Worm (Caenorhabditis elegans) whole organism, L4 larva: ENCODE results near the gene anmt-1.

ENCODE experiments used
- D1046.2 ChIP-seq: fragments of 200-800 bp; sonication (Bioruptor generic); IDR thresholded peaks from 2 replicates; pipeline ENCODE4 v1.3.6; 2022; ENCODE audit warnings: missing genetic modification characterization, missing compliant biosample characterization
- F10B5.3 ChIP-seq: sonication (generic microtip); optimal IDR thresholded peaks from 2 replicates; lab custom pipeline; 2016; ENCODE audit warnings: mild to moderate bottlenecking, missing genetic modification characterization, missing compliant biosample characterization
- F26F4.8 ChIP-seq: fragments of 200-800 bp; sonication (Bioruptor generic); conservative IDR thresholded peaks from 2 replicates; pipeline ENCODE4 v1.3.6; 2022; ENCODE audit warnings: missing genetic modification characterization, missing compliant biosample characterization
- F44E2.7 ChIP-seq: fragments of 200-800 bp; sonication (Bioruptor generic); IDR thresholded peaks from 2 replicates; pipeline ENCODE4 v2.1.2; 2022; ENCODE audit warnings: missing genetic modification characterization, missing compliant biosample characterization
- F49E8.2 ChIP-seq: sonication (generic microtip); optimal IDR thresholded peaks from 2 replicates; lab custom pipeline; 2016; ENCODE audit warnings: missing compliant biosample characterization, mild to moderate bottlenecking, missing genetic modification characterization, borderline replicate concordance
- T20F7.1 ChIP-seq: fragments of 200-800 bp; sonication (Bioruptor generic); optimal IDR thresholded peaks from 2 replicates; lab custom pipeline; 2018; ENCODE audit warnings: mild to moderate bottlenecking, missing genetic modification characterization, missing compliant biosample characterization
- Y105C5A.15 ChIP-seq: fragments of 200-800 bp; sonication (Bioruptor generic); IDR thresholded peaks from 2 replicates; pipeline ENCODE4 v1.3.6; 2022; ENCODE audit warnings: missing genetic modification characterization, missing compliant biosample characterization
- Y5F2A.4 ChIP-seq: fragments of 200-800 bp; sonication (Bioruptor generic); optimal IDR thresholded peaks from 2 replicates; lab custom pipeline; 2018; ENCODE audit warnings: mild to moderate bottlenecking, missing genetic modification characterization, missing compliant biosample characterization
- Y75B8A.6 ChIP-seq: fragments of 200-800 bp; sonication (Bioruptor generic); IDR thresholded peaks from 2 replicates; pipeline ENCODE4 v1.3.6; 2022; ENCODE audit warnings: missing genetic modification reagents, missing genetic modification characterization, missing compliant biosample characterization
- ZK337.2 ChIP-seq: fragments of 200-800 bp; sonication (Bioruptor generic); IDR thresholded peaks from 2 replicates; pipeline ENCODE4 v1.3.6; 2022; ENCODE audit warnings: missing genetic modification reagents, missing genetic modification characterization, missing compliant biosample characterization
- ama-1 ChIP-seq: fragments of 150-350 bp; optimal IDR thresholded peaks from 2 replicates; lab custom pipeline; 2014; ENCODE audit warnings: inconsistent platforms, mixed read lengths
- attf-4 ChIP-seq: sonication (generic microtip); optimal IDR thresholded peaks from 3 replicates; lab custom pipeline; 2017; ENCODE audit warnings: missing biosample characterization, missing genetic modification characterization
- ceh-32 ChIP-seq: sonication (generic microtip); optimal IDR thresholded peaks from 2 replicates; lab custom pipeline; 2016; ENCODE audit warnings: mild to moderate bottlenecking, missing genetic modification characterization, missing compliant biosample characterization; ENCODE audit not compliant: poor library complexity
- ceh-44 ChIP-seq: fragments of 200-800 bp; sonication (Bioruptor generic); IDR thresholded peaks from 2 replicates; pipeline ENCODE4 v1.3.6; 2022; ENCODE audit warnings: missing genetic modification reagents, missing genetic modification characterization, missing compliant biosample characterization
- ceh-82 ChIP-seq: sonication (generic microtip); optimal IDR thresholded peaks from 2 replicates; lab custom pipeline; 2017; ENCODE audit warnings: missing biosample characterization, missing genetic modification characterization
- ces-1 ChIP-seq: fragments of 150-350 bp; sonication (generic microtip); optimal IDR thresholded peaks from 4 replicates; lab custom pipeline; 2014; ENCODE audit warnings: missing biosample characterization, missing genetic modification reagents, missing genetic modification characterization
- ctbp-1 ChIP-seq: fragments of 200-800 bp; sonication (Bioruptor generic); IDR thresholded peaks from 2 replicates; pipeline ENCODE4 v1.3.6; 2022; ENCODE audit warnings: missing genetic modification reagents, missing genetic modification characterization, missing compliant biosample characterization
- dmd-8 ChIP-seq: fragments of 200-800 bp; sonication (Bioruptor generic); IDR thresholded peaks from 2 replicates; pipeline ENCODE4 v1.3.6; 2022; ENCODE audit warnings: missing genetic modification characterization, missing compliant biosample characterization
- dpl-1 ChIP-seq: fragments of 150-350 bp; optimal IDR thresholded peaks from 2 replicates; lab custom pipeline; 2014; ENCODE audit warnings: missing biosample characterization, missing genetic modification reagents, missing genetic modification characterization
- duxl-1 ChIP-seq: sonication (generic microtip); optimal IDR thresholded peaks from 2 replicates; lab custom pipeline; 2016; ENCODE audit warnings: mild to moderate bottlenecking, missing genetic modification characterization, moderate library complexity, missing compliant biosample characterization; ENCODE audit not compliant: poor library complexity
- fkh-10 ChIP-seq: fragments of 150-350 bp; optimal IDR thresholded peaks from 2 replicates; lab custom pipeline; 2014; ENCODE audit warnings: missing biosample characterization, missing genetic modification reagents, missing genetic modification characterization
- fos-1 ChIP-seq: fragments of 150-350 bp; optimal IDR thresholded peaks from 2 replicates; lab custom pipeline; 2014; ENCODE audit warnings: missing biosample characterization, missing genetic modification characterization
- hif-1 ChIP-seq, 2 experiments: sonication (generic microtip); optimal IDR thresholded peaks; 2 replicates each; lab custom pipeline; 2016 to 2017; ENCODE audit warnings: missing compliant biosample characterization in 2 of 2, missing genetic modification characterization in 2 of 2, missing genetic modification reagents in 2 of 2, missing genotype in 2 of 2, mild to moderate bottlenecking in 1 of 2
- hlh-11 ChIP-seq: fragments of 200-800 bp; sonication (Bioruptor generic); optimal IDR thresholded peaks from 2 replicates; lab custom pipeline; 2018; ENCODE audit warnings: mild to moderate bottlenecking, missing genetic modification characterization, missing compliant biosample characterization
- lim-7 ChIP-seq: fragments of 200-800 bp; sonication (Bioruptor generic); IDR thresholded peaks from 2 replicates; pipeline ENCODE4 v1.3.6; 2022; ENCODE audit warnings: missing genetic modification characterization, missing compliant biosample characterization
- lin-1 ChIP-seq: fragments of 200-800 bp; sonication (Bioruptor generic); IDR thresholded peaks from 2 replicates; pipeline ENCODE4 v1.3.6; 2022; ENCODE audit warnings: missing genetic modification reagents, missing genetic modification characterization, missing compliant biosample characterization
- lin-13 ChIP-seq: fragments of 150-350 bp; optimal IDR thresholded peaks from 2 replicates; lab custom pipeline; 2014; ENCODE audit warnings: missing biosample characterization, missing genetic modification reagents, missing genetic modification characterization
- lin-15B ChIP-seq: fragments of 150-350 bp; sonication (generic microtip); optimal IDR thresholded peaks from 3 replicates; lab custom pipeline; 2014; ENCODE audit warnings: missing biosample characterization, missing genetic modification characterization
- madf-9 ChIP-seq: fragments of 200-800 bp; sonication (Bioruptor generic); conservative IDR thresholded peaks from 2 replicates; pipeline ENCODE4 v1.3.6; 2022; ENCODE audit warnings: missing genetic modification reagents, missing genetic modification characterization, missing compliant biosample characterization
- mdl-1 ChIP-seq, 2 experiments: fragments of 150-350 bp in 1 of 2; sonication (generic microtip) in 1 of 2; optimal IDR thresholded peaks; 2 replicates each; lab custom pipeline; 2014 to 2017; ENCODE audit warnings: missing biosample characterization in 2 of 2, missing genetic modification characterization in 2 of 2
- mxl-2 ChIP-seq: fragments of 200-800 bp; sonication (Bioruptor generic); conservative IDR thresholded peaks from 2 replicates; pipeline ENCODE4 v1.3.6; 2022; ENCODE audit warnings: missing genetic modification reagents, missing genetic modification characterization, missing compliant biosample characterization
- mxl-3 ChIP-seq: fragments of 200-800 bp; sonication (Bioruptor generic); optimal IDR thresholded peaks from 2 replicates; lab custom pipeline; 2018; ENCODE audit warnings: mild to moderate bottlenecking, missing genetic modification characterization, missing compliant biosample characterization
- nhr-102 ChIP-seq: sonication (generic microtip); optimal IDR thresholded peaks from 2 replicates; lab custom pipeline; 2016; ENCODE audit warnings: mild to moderate bottlenecking, missing genetic modification characterization, moderate library complexity, missing compliant biosample characterization
- nhr-25 ChIP-seq: sonication (generic microtip); optimal IDR thresholded peaks from 2 replicates; lab custom pipeline; 2017; ENCODE audit warnings: missing genetic modification characterization, mild to moderate bottlenecking, missing compliant biosample characterization, antibody characterized with exemption, moderate library complexity, borderline replicate concordance; ENCODE audit not compliant: insufficient read depth
- nhr-48 ChIP-seq: sonication (generic microtip); optimal IDR thresholded peaks from 2 replicates; lab custom pipeline; 2016; ENCODE audit warnings: mild to moderate bottlenecking, missing genetic modification characterization, missing compliant biosample characterization
- nhr-6 ChIP-seq: fragments of 150-350 bp; optimal IDR thresholded peaks from 2 replicates; lab custom pipeline; 2014; ENCODE audit warnings: missing biosample characterization, missing genetic modification characterization
- nhr-77 ChIP-seq: fragments of 150-350 bp; optimal IDR thresholded peaks from 2 replicates; lab custom pipeline; 2014; ENCODE audit warnings: missing biosample characterization, missing genetic modification characterization
- pha-4 ChIP-seq, 2 experiments: fragments of 150-350 bp in 1 of 2; fragments of 200-800 bp in 1 of 2; sonication (Bioruptor generic) in 1 of 2; IDR thresholded peaks in 1 of 2; optimal IDR thresholded peaks in 1 of 2; 2 replicates each; pipeline versions ENCODE4 v1.3.6 to Lab custom; 2014 to 2022; ENCODE audit warnings: missing genetic modification characterization in 2 of 2, missing genetic modification reagents in 2 of 2, missing biosample characterization in 1 of 2, missing compliant biosample characterization in 1 of 2
- php-3 ChIP-seq: fragments of 200-800 bp; sonication (Bioruptor generic); IDR thresholded peaks from 2 replicates; pipeline ENCODE4 v1.3.6; 2022; ENCODE audit warnings: missing genetic modification reagents, missing genetic modification characterization, missing compliant biosample characterization
- pqm-1 ChIP-seq: sonication (generic microtip); optimal IDR thresholded peaks from 2 replicates; lab custom pipeline; 2017; ENCODE audit warnings: missing biosample characterization, missing genetic modification characterization
- sdz-12 ChIP-seq: fragments of 200-800 bp; sonication (Bioruptor generic); optimal IDR thresholded peaks from 2 replicates; lab custom pipeline; 2018; ENCODE audit warnings: mild to moderate bottlenecking, missing genetic modification characterization, missing compliant biosample characterization
- spr-1 ChIP-seq: sonication (generic microtip); optimal IDR thresholded peaks from 2 replicates; lab custom pipeline; 2016; ENCODE audit warnings: mild to moderate bottlenecking, missing genetic modification characterization, missing compliant biosample characterization
- spr-3 ChIP-seq: fragments of 200-800 bp; sonication (Bioruptor generic); optimal IDR thresholded peaks from 2 replicates; lab custom pipeline; 2018; ENCODE audit warnings: mild to moderate bottlenecking, missing genetic modification characterization, missing compliant biosample characterization
- unc-130 ChIP-seq: sonication (generic microtip); optimal IDR thresholded peaks from 2 replicates; lab custom pipeline; 2016; ENCODE audit warnings: missing genetic modification reagents, missing genetic modification characterization, missing compliant biosample characterization
- unc-39 ChIP-seq: sonication (generic microtip); optimal IDR thresholded peaks from 2 replicates; lab custom pipeline; 2017; ENCODE audit warnings: missing biosample characterization, missing genetic modification characterization
- zag-1 ChIP-seq: fragments of 150-350 bp; optimal IDR thresholded peaks from 2 replicates; lab custom pipeline; 2014; ENCODE audit warnings: missing biosample characterization, missing genetic modification characterization
- zfp-2 ChIP-seq: sonication (generic microtip); optimal IDR thresholded peaks from 2 replicates; lab custom pipeline; 2016; ENCODE audit warnings: mild to moderate bottlenecking, missing genetic modification characterization, missing compliant biosample characterization
- zfp-3 ChIP-seq: fragments of 200-800 bp; sonication (Bioruptor generic); conservative IDR thresholded peaks from 2 replicates; pipeline ENCODE4 v1.3.6; 2022; ENCODE audit warnings: missing genetic modification reagents, missing genetic modification characterization, missing compliant biosample characterization
- ztf-11 ChIP-seq: fragments of 150-350 bp; optimal IDR thresholded peaks from 2 replicates; lab custom pipeline; 2014; ENCODE audit warnings: missing biosample characterization, missing genetic modification characterization
- ztf-7 ChIP-seq: fragments of 150-350 bp; optimal IDR thresholded peaks from 2 replicates; lab custom pipeline; 2014; ENCODE audit warnings: missing biosample characterization, missing genetic modification characterization

Gene anmt-1

DNA sequence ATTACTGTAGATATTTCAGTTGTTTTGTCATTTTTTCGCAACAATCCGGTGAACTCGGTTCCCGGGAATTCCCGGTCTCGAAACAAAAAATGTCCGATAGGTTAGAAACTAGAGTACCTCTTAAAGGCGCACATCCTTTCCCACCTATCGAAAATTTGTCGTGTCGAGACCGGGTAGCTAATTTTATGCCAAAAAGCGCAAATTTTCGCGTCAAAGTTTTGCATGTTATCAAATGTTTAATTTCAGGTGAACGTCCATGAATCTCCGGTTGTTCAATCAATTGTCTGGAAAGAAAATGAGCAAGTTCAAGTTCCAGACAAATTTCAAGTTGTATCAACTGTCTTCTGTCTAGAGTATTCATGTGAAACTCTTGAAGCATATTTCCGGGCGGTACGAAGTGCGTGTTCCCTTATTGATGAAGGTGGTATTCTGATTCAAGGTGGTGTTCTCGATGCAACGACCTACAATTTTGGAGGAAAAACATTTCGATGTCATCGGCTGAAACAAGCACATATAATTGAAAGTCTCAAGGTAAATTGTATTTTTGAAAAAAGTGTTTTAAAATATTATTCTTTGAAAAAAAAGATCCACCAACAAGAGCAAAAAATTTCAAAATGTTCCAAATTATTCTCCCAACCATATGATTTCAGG, 1.1 kb downstream of the anmt-1 start:
- TF ChIP-seq unc-130 (GFP tag; lab: Kevin White, UChicago): no peak
- TF ChIP-seq Y75B8A.6 (GFP tag; lab: Robert Waterston, UW): 0 out of 2 replicates have a peak, but pooled peaks have one; percentile 37
- TF ChIP-seq ces-1 (GFP tag; lab: Kevin White, UChicago): no peak
- TF ChIP-seq duxl-1 (tag; lab: Kevin White, UChicago): no peak
- peak; percentile 71; the same call in 1 of the 2 replicates for TF ChIP-seq zfp-3
- TF ChIP-seq sdz-12 (GFP tag; lab: Kevin White, UChicago): no peak
- TF ChIP-seq Y105C5A.15 (GFP tag; lab: Robert Waterston, UW): no peak
- TF ChIP-seq madf-9 (GFP tag; lab: Robert Waterston, UW): no peak
- TF ChIP-seq ceh-32 (tag; lab: Kevin White, UChicago): no peak
- peak; percentile 69; the same call in 1 of the 2 replicates for TF ChIP-seq pha-4 (GFP tag; IDR thresholded peaks at IDR 0.05; lab: Robert Waterston, UW)
- no peak for TF ChIP-seq pha-4 (tag; optimal IDR thresholded peaks at IDR 0.05; lab: Kevin White, UChicago)
- peak; percentile 45 for TF ChIP-seq nhr-48
- no peak for TF ChIP-seq dpl-1 (GFP tag; lab: Kevin White, UChicago)
- TF ChIP-seq zfp-2 (tag; lab: Kevin White, UChicago): no peak
- TF ChIP-seq ceh-44: no peak
- TF ChIP-seq mxl-2: no peak
- no peak for TF ChIP-seq hif-1 (tag; optimal IDR thresholded peaks at IDR 0.05; lab: Kevin White, UChicago)
- no peak for TF ChIP-seq spr-1 (tag; lab: Kevin White, UChicago)
- TF ChIP-seq fkh-10 (GFP tag; lab: Kevin White, UChicago): no peak
- no peak for TF ChIP-seq F10B5.3 (tag; lab: Kevin White, UChicago)
- no peak for TF ChIP-seq lin-13 (GFP tag; lab: Kevin White, UChicago)
- no peak for TF ChIP-seq T20F7.1
- TF ChIP-seq mxl-3: no peak
- TF ChIP-seq lim-7 (GFP tag; lab: Robert Waterston, UW): no peak
- TF ChIP-seq hlh-11 (tag; lab: Kevin White, UChicago): peak; percentile 35
- TF ChIP-seq ctbp-1 (GFP tag; lab: Robert Waterston, UW): peak; percentile 34; the same call in 1 of the 2 replicates
- TF ChIP-seq spr-3: no peak
- TF ChIP-seq nhr-102 (tag; lab: Kevin White, UChicago): peak; percentile 55
- no peak for TF ChIP-seq unc-39 (tag; lab: Kevin White, UChicago)
- no peak for TF ChIP-seq pqm-1 (tag; lab: Kevin White, UChicago)
- no peak for TF ChIP-seq nhr-25 (tag; lab: Kevin White, UChicago)
- no peak for TF ChIP-seq dmd-8 (GFP tag; lab: Robert Waterston, UW)
- TF ChIP-seq ama-1 (lab: Kevin White, UChicago): no peak
- peak; percentile 71 for TF ChIP-seq Y5F2A.4
- TF ChIP-seq zag-1 (tag; lab: Kevin White, UChicago): no peak
- no peak for TF ChIP-seq mdl-1 (tag; optimal IDR thresholded peaks at IDR 0.05; lab: Kevin White, UChicago)
- no peak for TF ChIP-seq ztf-7 (tag; lab: Kevin White, UChicago)
- no peak for TF ChIP-seq nhr-77 (tag; lab: Kevin White, UChicago)
- TF ChIP-seq F26F4.8 (GFP tag; lab: Robert Waterston, UW): no peak
- TF ChIP-seq lin-1: 0 out of 2 replicates have a peak, but pooled peaks have one; percentile 15
- no peak for TF ChIP-seq php-3 (GFP tag; lab: Robert Waterston, UW)
- TF ChIP-seq F44E2.7 (GFP tag; lab: Robert Waterston, UW): no peak
- no peak for TF ChIP-seq D1046.2
- no peak for TF ChIP-seq attf-4 (tag; lab: Kevin White, UChicago)
- no peak for TF ChIP-seq nhr-6 (tag; lab: Kevin White, UChicago)
- TF ChIP-seq ztf-11 (tag; lab: Kevin White, UChicago): no peak
- TF ChIP-seq lin-15B (tag; lab: Kevin White, UChicago): no peak
- TF ChIP-seq ZK337.2 (GFP tag; lab: Robert Waterston, UW): no peak
- no peak for TF ChIP-seq ceh-82 (tag; lab: Kevin White, UChicago)
- TF ChIP-seq fos-1 (tag; lab: Kevin White, UChicago): no peak
- no peak for TF ChIP-seq F49E8.2 (tag; lab: Kevin White, UChicago)
